Worm (Caenorhabditis elegans) whole organism, L4/young adult: ENCODE data around the gene srz-66.

Experiments used
- W03F9.2 ChIP-seq: fragments of 150-350 bp; optimal IDR thresholded peaks from 2 replicates; lab custom pipeline; 2014; ENCODE audit warnings: missing biosample characterization, missing genetic modification characterization
- dao-5 ChIP-seq: sonication (generic microtip); optimal IDR thresholded peaks from 2 replicates; lab custom pipeline; 2016; ENCODE audit warnings: missing genotype, missing genetic modification characterization, moderate library complexity, missing compliant biosample characterization
- him-1 ChIP-seq: sonication (generic microtip); optimal IDR thresholded peaks from 2 replicates; lab custom pipeline; 2016; ENCODE audit warnings: missing genotype, missing genetic modification reagents, missing genetic modification characterization, missing compliant biosample characterization

srz-66 gene

DNA sequence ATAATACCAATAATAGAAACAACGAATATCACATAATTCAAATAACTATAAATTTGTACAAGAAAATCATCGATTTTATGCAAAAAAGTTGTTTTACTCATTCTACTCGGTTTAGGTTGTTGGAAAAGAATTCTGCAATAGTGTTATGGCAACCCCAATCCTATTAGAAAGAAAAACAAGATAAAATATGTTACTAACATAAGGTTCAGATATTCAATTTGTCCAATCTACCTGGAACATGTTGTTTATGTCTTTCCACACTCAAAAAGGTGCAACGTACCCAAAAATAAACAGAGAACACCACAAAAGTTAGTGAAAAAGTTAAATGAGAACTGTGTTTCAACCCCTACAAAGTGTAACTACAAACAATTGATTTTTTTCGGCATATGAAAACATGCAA is 3.5 kb upstream of the srz-66 start, which contains the start of gene srw-51:
TSS of gene srw-51 (minus strand) at position 101 of the 400 bp plus-strand sequence.
- TF ChIP-seq dao-5 (tag; lab: Kevin White, UChicago) (no peak), him-1 (no peak), W03F9.2 (tag; lab: Kevin White, UChicago) (no peak)

DNA sequence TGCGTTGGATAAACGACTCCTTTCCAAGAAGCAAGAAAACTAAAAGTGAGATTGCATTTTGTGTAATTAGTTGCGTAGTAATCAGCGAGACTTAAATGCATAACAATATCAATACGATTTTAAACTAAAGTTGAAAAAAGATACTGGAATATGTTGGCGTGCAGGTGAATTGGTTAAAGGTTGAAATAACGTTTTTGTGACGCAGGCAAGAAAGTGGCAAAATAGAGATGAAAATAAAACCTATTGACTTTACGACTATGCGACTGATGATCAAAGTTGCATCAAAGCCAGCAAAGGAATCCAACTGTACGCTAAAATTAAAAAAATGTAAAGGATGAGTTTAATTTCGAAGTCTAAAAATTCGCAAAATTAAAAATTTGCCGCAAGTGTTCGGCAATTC is 1.9 kb downstream of the srz-66 start, which contains the start of gene srh-102:
TSS of gene srh-102 (minus strand) at position 101 of the 400 bp plus-strand sequence.
- TF ChIP-seq him-1, result no peak
- no peak for TF ChIP-seq dao-5 (tag; lab: Kevin White, UChicago)
- TF ChIP-seq W03F9.2 (tag; lab: Kevin White, UChicago), result no peak

DNA sequence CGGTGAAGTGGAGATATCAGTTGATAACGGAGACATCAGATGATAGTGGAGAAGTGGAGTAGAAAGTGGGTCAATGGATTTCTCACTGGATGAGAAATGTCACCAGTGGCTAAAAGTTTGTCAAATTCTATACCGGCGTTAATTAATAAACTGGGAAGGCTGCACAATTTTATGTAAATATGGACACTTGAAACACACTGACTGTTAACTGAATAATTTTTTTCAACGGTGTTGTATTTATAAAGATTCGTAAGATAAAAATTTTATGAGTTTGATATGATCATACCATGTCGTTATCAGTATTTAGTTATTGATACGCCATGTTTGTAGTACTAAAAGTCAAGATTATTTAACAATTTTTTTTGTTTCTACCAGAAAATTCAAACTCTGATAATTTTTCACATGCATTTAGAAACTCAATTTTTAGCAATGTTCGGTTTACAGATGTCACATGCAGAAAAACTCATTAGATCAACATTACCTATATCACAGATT is 7.9 kb downstream of the srz-66 start, which contains the start of gene F40D4.12:
TSS of gene F40D4.12 (plus strand) at position 445 of the 495 bp plus-strand sequence.
- TF ChIP-seq him-1 (no peak), dao-5 (tag; lab: Kevin White, UChicago) (no peak), W03F9.2 (tag; lab: Kevin White, UChicago) (no peak)

DNA sequence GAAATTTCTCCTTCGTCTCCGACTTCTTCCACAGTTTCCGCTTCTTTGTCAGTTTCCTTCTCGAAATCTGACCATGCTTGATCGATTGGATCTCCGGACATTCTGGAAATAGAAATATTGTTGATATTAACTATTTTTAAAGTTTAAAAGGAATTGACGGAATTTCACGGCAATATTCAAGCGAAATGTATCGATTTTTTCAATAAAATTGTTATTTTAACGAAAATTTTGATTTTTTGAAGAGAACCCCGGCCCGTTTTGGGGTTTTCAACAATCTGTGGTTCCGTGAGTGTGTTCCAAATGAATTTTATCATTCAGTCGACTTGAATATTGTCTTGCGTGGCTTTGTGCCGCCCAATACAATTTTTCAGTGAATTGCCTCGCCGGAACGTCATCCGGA is 10.2 kb downstream of the srz-66 start, which contains the start of gene F40D4.13:
TSS of gene F40D4.13 (minus strand) at position 101 of the 400 bp plus-strand sequence.
- TF ChIP-seq W03F9.2 (tag; lab: Kevin White, UChicago) (no peak), him-1 (no peak), dao-5 (tag; lab: Kevin White, UChicago) (no peak)

DNA sequence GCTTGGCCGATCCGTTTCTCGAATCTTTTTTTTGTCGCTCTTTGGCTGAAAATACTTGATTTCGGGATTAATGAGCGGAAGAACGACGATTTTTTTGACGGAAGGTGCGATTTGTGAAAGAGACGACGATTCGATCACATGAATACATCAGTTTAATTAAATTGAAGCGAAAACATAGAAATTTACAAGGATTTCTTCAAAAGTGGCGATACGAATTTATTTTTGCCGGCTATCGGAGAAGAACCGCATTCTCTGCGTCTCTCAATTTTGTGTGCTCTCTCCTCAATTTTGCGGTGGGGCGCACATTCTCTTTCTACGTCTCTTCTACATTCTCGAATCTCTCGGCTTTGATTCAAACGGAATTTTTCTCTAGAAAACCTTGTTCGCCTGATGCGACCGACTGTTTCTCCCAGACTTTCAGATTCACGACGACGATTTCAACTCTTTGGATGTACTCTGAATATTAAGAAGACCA is 11.9 kb downstream of the srz-66 start, which contains the start of gene F40D4.17:
TSS of gene F40D4.17 (minus strand) at position 51 of the 475 bp plus-strand sequence.
- TF ChIP-seq W03F9.2 (tag; lab: Kevin White, UChicago) (no peak), him-1 (no peak), dao-5 (tag; lab: Kevin White, UChicago) (no peak)

DNA sequence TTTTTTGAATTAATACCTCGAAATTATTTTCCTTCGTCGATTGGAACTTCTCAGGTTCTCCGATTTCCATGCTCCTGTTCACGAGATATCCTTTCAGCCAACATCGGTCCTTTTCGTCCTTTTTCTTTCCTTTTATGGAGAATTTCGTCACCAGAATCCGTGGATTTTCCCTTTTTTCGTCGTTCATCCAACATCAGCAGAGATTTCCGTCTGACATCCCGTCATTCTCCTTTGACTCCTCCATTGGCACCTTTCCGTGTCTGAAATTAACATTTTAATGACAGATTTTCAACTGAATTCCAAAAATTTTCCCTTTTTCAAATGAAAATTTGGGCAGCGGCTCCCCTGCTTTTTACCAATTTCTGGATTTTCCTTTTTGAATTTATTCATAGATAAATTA is 12.4 kb downstream of the srz-66 start:
- TF ChIP-seq him-1, result no peak
- TF ChIP-seq dao-5 (tag; lab: Kevin White, UChicago), result no peak
- no peak for TF ChIP-seq W03F9.2 (tag; lab: Kevin White, UChicago)

DNA sequence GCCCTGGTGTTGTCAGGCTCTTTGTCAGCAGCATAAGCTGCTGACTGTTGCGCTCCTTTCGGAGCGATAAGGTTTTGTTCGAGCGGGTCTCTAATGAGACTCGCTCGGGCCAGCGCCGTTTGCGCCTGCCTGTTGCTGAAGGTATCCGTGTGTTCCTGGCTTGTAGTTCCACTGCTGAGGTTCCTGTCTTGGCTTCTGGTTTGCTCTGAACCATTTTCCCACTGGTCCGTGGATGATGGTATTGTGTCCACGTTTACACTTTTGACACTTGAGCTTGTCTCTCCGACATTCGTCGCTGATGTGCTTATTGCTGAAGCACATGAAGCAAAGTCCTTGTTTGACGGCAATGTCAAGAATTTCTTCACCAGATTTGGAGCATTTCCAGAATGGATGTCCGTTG is 16.1 kb downstream of the srz-66 start:
- TF ChIP-seq W03F9.2 (tag; lab: Kevin White, UChicago), result no peak
- TF ChIP-seq him-1, result no peak
- no peak for TF ChIP-seq dao-5 (tag; lab: Kevin White, UChicago)
